Worm (Caenorhabditis elegans): ENCODE data around the gene F52E1.9.

The F52E1.9 gene

ce11 chrV:8385879-8386530 is 16.5 kb downstream of the F52E1.9 start, which contains the start of gene hsp-17:
hsp-17 (minus strand) TSS chrV:8385929.
- TF ChIP-seq med-1 (GFP tag; optimal IDR thresholded peaks at IDR 0.05; ENCODE audit: insufficient read depth) (no peak), ztf-23 (GFP tag; IDR thresholded peaks at IDR 0.05) (no peak), flt-1 (GFP tag; IDR thresholded peaks at IDR 0.05) (no peak), ztf-29 (GFP tag; IDR thresholded peaks at IDR 0.05) (no peak), T22C8.4 (GFP tag; IDR thresholded peaks at IDR 0.05) (no peak), ref-1 (GFP tag; conservative IDR thresholded peaks at IDR 0.05) (no peak), cog-1 (tag; optimal IDR thresholded peaks at IDR 0.05) (no peak), klf-2 (GFP tag; conservative IDR thresholded peaks at IDR 0.05) (no peak), tab-1 (GFP tag; IDR thresholded peaks at IDR 0.05) (no peak)

ce11 chrV:8384809-8385208 is 17.7 kb downstream of the F52E1.9 start:
- TF ChIP-seq med-1 (GFP tag; optimal IDR thresholded peaks at IDR 0.05; ENCODE audit: insufficient read depth) (no peak), ztf-29 (GFP tag; IDR thresholded peaks at IDR 0.05) (no peak), ref-1 (GFP tag; conservative IDR thresholded peaks at IDR 0.05) (no peak), klf-2 (GFP tag; conservative IDR thresholded peaks at IDR 0.05) (no peak), cog-1 (tag; optimal IDR thresholded peaks at IDR 0.05) (no peak), ztf-23 (GFP tag; IDR thresholded peaks at IDR 0.05) (no peak), T22C8.4 (GFP tag; IDR thresholded peaks at IDR 0.05) (no peak), tab-1 (GFP tag; IDR thresholded peaks at IDR 0.05) (no peak), flt-1 (GFP tag; IDR thresholded peaks at IDR 0.05) (no peak)

ce11 chrV:8383716-8384115 is 18.8 kb downstream of the F52E1.9 start, which contains the start of gene F52E1.14:
F52E1.14 (plus strand) TSS chrV:8383922.
- TF ChIP-seq tab-1 (GFP tag; IDR thresholded peaks at IDR 0.05) (no peak), cog-1 (tag; optimal IDR thresholded peaks at IDR 0.05) (no peak), T22C8.4 (GFP tag; IDR thresholded peaks at IDR 0.05) (no peak), ztf-23 (GFP tag; IDR thresholded peaks at IDR 0.05) (no peak), ztf-29 (GFP tag; IDR thresholded peaks at IDR 0.05) (no peak), flt-1 (GFP tag; IDR thresholded peaks at IDR 0.05) (no peak), klf-2 (GFP tag; conservative IDR thresholded peaks at IDR 0.05) (no peak), med-1 (GFP tag; optimal IDR thresholded peaks at IDR 0.05; ENCODE audit: insufficient read depth) (no peak), ref-1 (GFP tag; conservative IDR thresholded peaks at IDR 0.05) (no peak)

ce11 chrV:8380076-8380475 is 22.4 kb downstream of the F52E1.9 start:
- TF ChIP-seq tab-1 (GFP tag; IDR thresholded peaks at IDR 0.05) (no peak), T22C8.4 (GFP tag; IDR thresholded peaks at IDR 0.05) (no peak), ztf-29 (GFP tag; IDR thresholded peaks at IDR 0.05) (no peak), ref-1 (GFP tag; conservative IDR thresholded peaks at IDR 0.05) (no peak), cog-1 (tag; optimal IDR thresholded peaks at IDR 0.05) (no peak), klf-2 (GFP tag; conservative IDR thresholded peaks at IDR 0.05) (no peak), flt-1 (GFP tag; IDR thresholded peaks at IDR 0.05) (no peak), ztf-23 (GFP tag; IDR thresholded peaks at IDR 0.05) (no peak), med-1 (GFP tag; optimal IDR thresholded peaks at IDR 0.05; ENCODE audit: insufficient read depth) (no peak)

- TF ChIP-seq ztf-23 (GFP tag; IDR thresholded peaks at IDR 0.05): no peak
- TF ChIP-seq med-1 (GFP tag; optimal IDR thresholded peaks at IDR 0.05; ENCODE audit: insufficient read depth): no peak
- TF ChIP-seq cog-1 (tag; optimal IDR thresholded peaks at IDR 0.05): no peak
- no peak for TF ChIP-seq ref-1 (GFP tag; conservative IDR thresholded peaks at IDR 0.05)
- no peak for TF ChIP-seq tab-1 (GFP tag; IDR thresholded peaks at IDR 0.05)
- TF ChIP-seq ztf-29 (GFP tag; IDR thresholded peaks at IDR 0.05): no peak
- TF ChIP-seq T22C8.4 (GFP tag; IDR thresholded peaks at IDR 0.05): no peak
- no peak for TF ChIP-seq flt-1 (GFP tag; IDR thresholded peaks at IDR 0.05)
- TF ChIP-seq klf-2 (GFP tag; conservative IDR thresholded peaks at IDR 0.05): no peak
These were observed 23.3 kb downstream of the F52E1.9 start, which contains the start of gene F52E1.5 for ce11 chrV:8379206-8379605. F52E1.5 (plus strand) TSS chrV:8379506.

ce11 chrV:8375849-8376248 is 26.6 kb downstream of the F52E1.9 start, which contains the start of gene F38E1.3:
F38E1.3 (plus strand) TSS chrV:8376149.
- TF ChIP-seq cog-1 (tag; optimal IDR thresholded peaks at IDR 0.05): no peak
- no peak for TF ChIP-seq klf-2 (GFP tag; conservative IDR thresholded peaks at IDR 0.05)
- no peak for TF ChIP-seq tab-1 (GFP tag; IDR thresholded peaks at IDR 0.05)
- no peak for TF ChIP-seq ztf-23 (GFP tag; IDR thresholded peaks at IDR 0.05)
- TF ChIP-seq ref-1 (GFP tag; conservative IDR thresholded peaks at IDR 0.05): no peak
- no peak for TF ChIP-seq T22C8.4 (GFP tag; IDR thresholded peaks at IDR 0.05)
- TF ChIP-seq flt-1 (GFP tag; IDR thresholded peaks at IDR 0.05): no peak
- TF ChIP-seq ztf-29 (GFP tag; IDR thresholded peaks at IDR 0.05): no peak
- TF ChIP-seq med-1 (GFP tag; optimal IDR thresholded peaks at IDR 0.05; ENCODE audit: insufficient read depth): no peak

- no peak for TF ChIP-seq cog-1 (tag; optimal IDR thresholded peaks at IDR 0.05)
- no peak for TF ChIP-seq ref-1 (GFP tag; conservative IDR thresholded peaks at IDR 0.05)
- no peak for TF ChIP-seq tab-1 (GFP tag; IDR thresholded peaks at IDR 0.05)
- no peak for TF ChIP-seq T22C8.4 (GFP tag; IDR thresholded peaks at IDR 0.05)
- TF ChIP-seq klf-2 (GFP tag; conservative IDR thresholded peaks at IDR 0.05): no peak
- no peak for TF ChIP-seq ztf-23 (GFP tag; IDR thresholded peaks at IDR 0.05)
- TF ChIP-seq med-1 (GFP tag; optimal IDR thresholded peaks at IDR 0.05; ENCODE audit: insufficient read depth): no peak
- no peak for TF ChIP-seq flt-1 (GFP tag; IDR thresholded peaks at IDR 0.05)
- no peak for TF ChIP-seq ztf-29 (GFP tag; IDR thresholded peaks at IDR 0.05)
These were observed 27.1 kb downstream of the F52E1.9 start, which contains the start of gene F38E1.10 for ce11 chrV:8375419-8375818. F38E1.10 (minus strand) TSS chrV:8375519.

- TF ChIP-seq ztf-29 (GFP tag; IDR thresholded peaks at IDR 0.05) (no peak), klf-2 (GFP tag; conservative IDR thresholded peaks at IDR 0.05) (no peak), cog-1 (tag; optimal IDR thresholded peaks at IDR 0.05) (no peak), tab-1 (GFP tag; IDR thresholded peaks at IDR 0.05) (no peak), med-1 (GFP tag; optimal IDR thresholded peaks at IDR 0.05; ENCODE audit: insufficient read depth) (no peak), ref-1 (GFP tag; conservative IDR thresholded peaks at IDR 0.05) (no peak), flt-1 (GFP tag; IDR thresholded peaks at IDR 0.05) (no peak), T22C8.4 (GFP tag; IDR thresholded peaks at IDR 0.05) (no peak), ztf-23 (GFP tag; IDR thresholded peaks at IDR 0.05) (no peak)
These were observed 31.8 kb downstream of the F52E1.9 start, which contains the start of gene gpa-2 for ce11 chrV:8370705-8371104. gpa-2 (plus strand) TSS chrV:8371005.

ce11 chrV:8359792-8360191 is 42.7 kb downstream of the F52E1.9 start, which contains the start of gene F38E1.6:
F38E1.6 (plus strand) TSS chrV:8360092.
- TF ChIP-seq cog-1 (tag; optimal IDR thresholded peaks at IDR 0.05) (no peak), ref-1 (GFP tag; conservative IDR thresholded peaks at IDR 0.05) (no peak), ztf-23 (GFP tag; IDR thresholded peaks at IDR 0.05) (no peak), klf-2 (GFP tag; conservative IDR thresholded peaks at IDR 0.05) (no peak), ztf-29 (GFP tag; IDR thresholded peaks at IDR 0.05) (no peak), med-1 (GFP tag; optimal IDR thresholded peaks at IDR 0.05; ENCODE audit: insufficient read depth) (no peak), T22C8.4 (GFP tag; IDR thresholded peaks at IDR 0.05) (no peak), tab-1 (GFP tag; IDR thresholded peaks at IDR 0.05) (no peak), flt-1 (GFP tag; IDR thresholded peaks at IDR 0.05) (no peak)
